Fruit fly (Drosophila melanogaster): Measurements from ENCODE around the gene CG45075.

Gene CG45075

DNA sequence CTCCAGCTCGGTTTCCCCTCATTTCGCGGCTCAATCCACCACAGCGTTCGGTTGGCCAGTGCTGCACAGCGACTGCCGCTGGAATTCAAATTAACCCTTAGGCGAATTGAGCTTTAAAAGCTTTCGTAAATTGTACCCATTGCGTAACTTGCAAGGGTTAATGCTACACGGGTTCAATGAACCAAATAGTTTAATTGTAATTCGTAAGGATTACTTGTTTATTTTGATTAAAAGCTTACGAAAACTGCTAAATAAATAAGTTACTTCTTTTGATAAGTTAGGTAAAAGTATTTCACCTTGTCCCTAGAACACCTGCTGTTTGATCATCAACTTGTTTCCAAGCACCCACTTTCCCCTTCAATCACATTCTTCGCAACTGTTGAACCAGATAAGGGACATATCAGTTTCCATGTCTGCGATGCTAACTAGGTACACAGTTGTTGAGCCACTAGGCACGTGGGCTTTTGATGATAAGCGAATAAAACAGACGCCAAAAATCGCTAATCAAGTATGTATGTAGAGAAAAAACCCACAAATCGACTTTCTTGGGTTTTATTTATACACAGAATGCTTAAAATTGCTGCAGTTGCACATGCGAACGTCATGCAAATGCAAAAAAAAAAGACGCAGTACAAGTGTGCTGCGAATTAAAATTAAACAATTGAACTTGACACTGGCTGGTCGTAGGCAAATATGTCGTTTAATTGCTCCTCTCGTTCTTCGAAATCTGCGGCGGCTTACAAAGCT, 45.1 kb upstream of the CG45075 start, which contains the start of gene Pfas (continued):
- TF ChIP-seq Drgx (GFP tag; IDR thresholded peaks at IDR 0.05), result 0 out of 2 replicates have a peak, but pooled peaks have one; percentile 26
- TF ChIP-seq slou (GFP tag; optimal IDR thresholded peaks at IDR 0.05), result no peak
- TF ChIP-seq CG2199 (GFP tag; IDR thresholded peaks at IDR 0.05), result no peak
- peak; percentile 36; the same call in 1 of the 2 replicates for TF ChIP-seq CG10366 (GFP tag; IDR thresholded peaks at IDR 0.05)
- TF ChIP-seq Stat92E (GFP tag; optimal IDR thresholded peaks at IDR 0.05), result peak in 1 of 3 experiments; percentile 31
- peak; percentile 95 for TF ChIP-seq Myb (GFP tag; optimal IDR thresholded peaks at IDR 0.05)
- no peak for TF ChIP-seq fd3F (GFP tag; optimal IDR thresholded peaks at IDR 0.05)
- peak; percentile 72 for TF ChIP-seq CHES-1-like (GFP tag; optimal IDR thresholded peaks at IDR 0.05)
- TF ChIP-seq CG13894 (tag; optimal IDR thresholded peaks at IDR 0.05), result peak; percentile 58
- peak; percentile 32 to 100 for TF ChIP-seq Pdp1 (GFP tag; optimal IDR thresholded peaks at IDR 0.05)
- no peak for TF ChIP-seq hth (optimal IDR thresholded peaks at IDR 0.05)
- peak; percentile 40 for TF ChIP-seq unpg (GFP tag; optimal IDR thresholded peaks at IDR 0.05)
- TF ChIP-seq NFAT (GFP tag; IDR thresholded peaks at IDR 0.05), result peak; percentile 54; the same call in 1 of the 2 replicates
- TF ChIP-seq CG11696 (GFP tag; IDR thresholded peaks at IDR 0.05), result no peak
- TF ChIP-seq run (tag; optimal IDR thresholded peaks at IDR 0.05), result no peak
- TF ChIP-seq psq (GFP tag; optimal IDR thresholded peaks at IDR 0.05), result no peak
- TF ChIP-seq emc (GFP tag; optimal IDR thresholded peaks at IDR 0.05), result peak; percentile 2
- peak; percentile 46 for TF ChIP-seq CG4854 (GFP tag; optimal IDR thresholded peaks at IDR 0.05)
- peak; percentile 42 for TF ChIP-seq CG7556 (GFP tag; optimal IDR thresholded peaks at IDR 0.05)
- TF ChIP-seq h (optimal IDR thresholded peaks at IDR 0.05), result no peak
- peak; percentile 3 for TF ChIP-seq kni (GFP tag; optimal IDR thresholded peaks at IDR 0.05)
- TF ChIP-seq Dref (GFP tag; IDR thresholded peaks at IDR 0.05), result no peak
- no peak for TF ChIP-seq hbn (GFP tag; IDR thresholded peaks at IDR 0.05; ENCODE audit: partially characterized antibody)
- TF ChIP-seq CG32532 (GFP tag; IDR thresholded peaks at IDR 0.05), result peak; percentile 77
- TF ChIP-seq Scr (GFP tag; IDR thresholded peaks at IDR 0.05; ENCODE audit: partially characterized antibody), result no peak
- TF ChIP-seq Lhr (GFP tag; optimal IDR thresholded peaks at IDR 0.05), result no peak
- TF ChIP-seq phol (tag; optimal IDR thresholded peaks at IDR 0.05), result peak; percentile 21
- peak in 1 of 2 experiments; percentile 41 for TF ChIP-seq Hr78 (GFP tag; optimal IDR thresholded peaks at IDR 0.05)
- peak; percentile 69 for TF ChIP-seq CG13624 (GFP tag; optimal IDR thresholded peaks at IDR 0.05)
- TF ChIP-seq CG3407 (GFP tag; optimal IDR thresholded peaks at IDR 0.05), result peak; percentile 6
- TF ChIP-seq CG1603 (tag; optimal IDR thresholded peaks at IDR 0.05), result peak; percentile 58
- TF ChIP-seq scrt (GFP tag; optimal IDR thresholded peaks at IDR 0.05), result peak; percentile 47
- TF ChIP-seq CG9817 (tag; optimal IDR thresholded peaks at IDR 0.05), result peak; percentile 31
- no peak for TF ChIP-seq trh (GFP tag; optimal IDR thresholded peaks at IDR 0.05)
- TF ChIP-seq Hr51 (GFP tag; optimal IDR thresholded peaks at IDR 0.05), result peak in 1 of 2 experiments; percentile 11
- TF ChIP-seq Ada2b (GFP tag; IDR thresholded peaks at IDR 0.05), result peak; percentile 39; the same call in 1 of the 2 replicates
- TF ChIP-seq ewg (GFP tag; optimal IDR thresholded peaks at IDR 0.05), result peak; percentile 6
- TF ChIP-seq Atf6 (GFP tag; IDR thresholded peaks at IDR 0.05), result peak; percentile 61
- TF ChIP-seq Fer3 (tag; optimal IDR thresholded peaks at IDR 0.05), result peak; percentile 53
- TF ChIP-seq tin (GFP tag; optimal IDR thresholded peaks at IDR 0.05), result peak; percentile 5
- no peak for TF ChIP-seq hb (GFP tag; IDR thresholded peaks at IDR 0.05; ENCODE audit: partially characterized antibody)
- TF ChIP-seq CG12659 (GFP tag; optimal IDR thresholded peaks at IDR 0.05), result peak; percentile 70
- TF ChIP-seq ssp (GFP tag; IDR thresholded peaks at IDR 0.05), result no peak
- no peak for TF ChIP-seq CG9876 (GFP tag; optimal IDR thresholded peaks at IDR 0.05)
- peak; percentile 5 for TF ChIP-seq bab2 (GFP tag; optimal IDR thresholded peaks at IDR 0.05)
- peak; percentile 53 for TF ChIP-seq rib (GFP tag; IDR thresholded peaks at IDR 0.05)
- no peak for TF ChIP-seq D19A (tag; optimal IDR thresholded peaks at IDR 0.05)
- no peak for TF ChIP-seq nom (GFP tag; optimal IDR thresholded peaks at IDR 0.05)

Measured in whole organism, embryonic.